Worm (Caenorhabditis elegans) whole organism, L2 larva: ENCODE data around the gene kgb-1.

ENCODE experiments used
- alr-1 ChIP-seq: fragments of 150-350 bp; optimal IDR thresholded peaks from 2 replicates; lab custom pipeline; 2014; ENCODE audit warnings: missing biosample characterization, missing genetic modification characterization
- dmd-4 ChIP-seq: sonication (generic microtip); optimal IDR thresholded peaks from 2 replicates; lab custom pipeline; 2017; ENCODE audit warnings: missing biosample characterization, missing genetic modification characterization
- fos-1 ChIP-seq: fragments of 150-350 bp; optimal IDR thresholded peaks from 2 replicates; lab custom pipeline; 2014; ENCODE audit warnings: missing biosample characterization, missing genetic modification characterization
- lin-13 ChIP-seq: fragments of 150-350 bp; optimal IDR thresholded peaks from 2 replicates; lab custom pipeline; 2014; ENCODE audit warnings: missing biosample characterization, missing genetic modification reagents, missing genetic modification characterization
- nhr-11 ChIP-seq: fragments of 150-350 bp; optimal IDR thresholded peaks from 2 replicates; lab custom pipeline; 2014; ENCODE audit warnings: missing biosample characterization, missing genetic modification characterization
- nhr-23 ChIP-seq: fragments of 150-350 bp; optimal IDR thresholded peaks from 2 replicates; lab custom pipeline; 2014; ENCODE audit warnings: missing biosample characterization, missing genetic modification reagents, missing genetic modification characterization
- zag-1 ChIP-seq: fragments of 150-350 bp; optimal IDR thresholded peaks from 2 replicates; lab custom pipeline; 2014; ENCODE audit warnings: missing biosample characterization, missing genetic modification characterization

DNA sequence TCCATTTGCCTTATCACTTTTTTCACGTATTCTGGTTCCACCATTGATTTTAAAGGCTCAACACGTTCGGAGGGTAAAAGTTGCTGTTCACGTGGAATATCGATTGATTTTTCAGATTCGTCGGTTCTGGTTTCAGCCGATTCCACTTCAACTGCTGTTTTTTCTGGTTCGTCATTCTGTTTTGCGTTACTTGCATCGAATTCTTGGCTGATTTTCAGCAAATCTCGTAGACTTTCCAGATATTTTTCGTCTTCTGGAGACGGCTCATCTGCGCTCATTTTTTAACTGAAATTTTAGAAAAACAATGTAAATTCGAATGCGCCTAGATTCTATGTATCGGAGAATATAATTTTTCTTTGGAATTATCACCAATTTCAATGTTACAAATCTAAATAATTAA, 9.8 kb upstream of the kgb-1 start, which contains the start of gene eri-1:
- TF ChIP-seq fos-1 (no peak), nhr-11 (tag; lab: Kevin White, UChicago) (no peak), nhr-23 (tag; lab: Kevin White, UChicago) (no peak), lin-13 (no peak), dmd-4 (no peak), alr-1 (tag; lab: Kevin White, UChicago) (no peak), zag-1 (no peak)
